Fruit fly (Drosophila melanogaster) ovary, adult (tissue): ENCODE data around the gene CG6333.

Source experiments
- CG17801 ChIP-seq: fragments of 200-800 bp; optimal IDR thresholded peaks from 2 replicates; lab custom pipeline; 2019; ENCODE audit warnings: missing biosample characterization, mild to moderate bottlenecking, missing genetic modification characterization, moderate library complexity; ENCODE audit not compliant: partially characterized antibody

CG6333 gene

dm6 chr3L:17502235-17502634 is 16.2 kb upstream of the CG6333 start:
- no peak for TF ChIP-seq CG17801 (GFP tag; lab: Kevin White, UChicago)

dm6 chr3L:17500315-17500985 is 14.4 kb upstream of the CG6333 start:
- peak; percentile 16 for TF ChIP-seq CG17801 (GFP tag; lab: Kevin White, UChicago)

- TF ChIP-seq CG17801 (GFP tag; lab: Kevin White, UChicago): no peak
Observed at dm6 chr3L:17498952-17499710, 13.1 kb upstream of the CG6333 start.

DNA sequence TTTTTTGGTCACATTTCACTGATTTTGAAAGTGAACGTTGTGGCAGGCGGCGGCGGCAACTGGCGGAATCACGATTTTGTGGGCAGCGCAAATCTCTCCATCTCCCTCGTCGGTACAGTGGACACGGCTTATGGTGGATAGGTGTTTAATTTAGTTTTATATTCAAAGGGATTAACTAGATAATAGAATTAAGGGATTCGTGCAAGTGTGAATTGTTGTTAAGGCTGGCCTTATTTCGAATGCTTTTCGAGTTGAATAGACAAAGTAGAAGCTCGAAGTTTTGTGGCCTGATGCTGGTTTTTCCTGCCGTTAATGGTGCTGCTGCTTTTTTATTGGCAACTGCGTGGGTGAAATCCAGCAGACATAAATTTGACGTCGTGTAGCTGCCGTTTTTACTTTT is 11.9 kb upstream of the CG6333 start:
- no peak for TF ChIP-seq CG17801 (GFP tag; lab: Kevin White, UChicago)

dm6 chr3L:17496871-17497492 is 11.0 kb upstream of the CG6333 start:
- no peak for TF ChIP-seq CG17801 (GFP tag; lab: Kevin White, UChicago)

DNA sequence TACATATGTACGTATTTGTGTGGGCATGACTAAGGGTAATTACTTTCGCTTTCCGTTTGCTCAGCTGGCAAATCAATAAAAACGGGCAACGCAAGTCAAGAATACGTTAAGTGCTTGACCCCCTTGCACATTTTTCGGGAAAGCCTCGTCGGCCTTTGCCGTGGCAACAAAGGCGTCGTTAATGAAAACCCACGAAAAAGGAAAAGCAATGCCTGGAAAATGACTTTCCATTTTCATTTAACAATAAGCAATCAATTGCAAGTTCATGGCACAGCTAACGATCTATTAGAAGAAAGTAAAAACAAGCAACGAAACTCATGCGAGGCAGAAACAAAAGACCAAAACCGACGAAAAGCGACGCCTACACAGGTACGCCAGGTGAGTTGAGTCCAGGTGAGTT is 10.0 kb upstream of the CG6333 start:
- no peak for TF ChIP-seq CG17801 (GFP tag; lab: Kevin White, UChicago)

dm6 chr3L:17495266-17495961 is 9.4 kb upstream of the CG6333 start:
- no peak for TF ChIP-seq CG17801 (GFP tag; lab: Kevin White, UChicago)

- TF ChIP-seq CG17801 (GFP tag; lab: Kevin White, UChicago): no peak
Observed at dm6 chr3L:17494541-17494940, 8.5 kb upstream of the CG6333 start, which contains the start of gene edin. Gene edin, plus strand, starts transcription at chr3L:17494880.

dm6 chr3L:17493807-17494404 is 7.9 kb upstream of the CG6333 start:
- TF ChIP-seq CG17801 (GFP tag; lab: Kevin White, UChicago): no peak

DNA sequence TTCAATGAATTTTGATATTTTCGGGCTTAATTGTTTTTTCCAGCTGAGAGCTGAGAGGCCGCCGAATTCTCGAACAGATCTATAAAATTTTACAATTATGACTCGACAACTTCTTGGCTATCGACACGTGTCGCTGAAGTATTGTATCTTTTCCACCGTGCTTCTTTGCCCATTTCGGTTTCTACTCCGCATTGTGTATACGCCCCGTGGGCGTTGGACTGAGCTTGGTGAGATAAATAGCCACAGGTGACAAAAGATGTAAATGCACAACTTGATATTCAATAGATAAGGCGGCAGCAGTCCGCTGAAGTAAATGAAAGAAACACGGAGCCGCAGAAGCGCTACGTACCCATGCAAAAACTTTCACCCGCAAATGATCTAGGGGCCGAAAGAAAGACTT is 7.2 kb upstream of the CG6333 start:
- no peak for TF ChIP-seq CG17801 (GFP tag; lab: Kevin White, UChicago)

dm6 chr3L:17491646-17492045 is 5.6 kb upstream of the CG6333 start:
- TF ChIP-seq CG17801 (GFP tag; lab: Kevin White, UChicago): no peak

DNA sequence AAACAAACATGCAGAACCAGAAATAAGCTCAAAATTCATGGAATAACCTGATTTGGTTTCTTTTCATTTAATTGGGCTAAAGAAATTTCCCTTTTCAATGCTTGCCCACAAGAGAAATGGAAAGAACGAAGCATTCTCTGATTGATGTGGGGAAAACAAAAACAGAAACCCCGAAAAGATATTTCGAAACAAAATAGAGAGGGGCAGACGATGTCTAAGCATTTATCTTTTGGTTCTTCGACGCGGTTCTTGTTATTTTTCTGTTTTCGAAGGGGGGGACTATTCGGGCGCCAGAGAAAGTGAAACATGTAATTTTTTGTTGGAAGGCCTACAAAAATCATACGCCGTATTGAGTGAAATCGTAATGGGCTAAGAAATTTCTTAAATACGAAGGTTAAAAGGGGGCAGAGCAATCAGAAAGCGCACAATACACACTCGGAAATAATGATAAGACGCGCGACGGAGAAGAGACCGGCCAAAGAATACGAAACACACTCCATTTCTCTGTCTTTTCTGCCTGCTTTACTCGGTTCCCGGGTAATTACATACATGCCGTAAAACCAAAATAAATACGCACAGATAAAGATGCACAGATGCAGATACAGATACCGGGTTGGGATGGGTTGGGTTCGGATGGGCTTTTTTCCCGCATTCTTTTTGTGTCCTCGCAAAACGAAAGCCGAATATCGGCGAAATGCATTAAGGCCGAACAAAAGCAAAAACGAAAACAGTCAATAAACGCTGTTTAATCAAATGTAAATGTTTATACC is 2.8 kb upstream of the CG6333 start:
- TF ChIP-seq CG17801 (GFP tag; lab: Kevin White, UChicago): no peak

DNA sequence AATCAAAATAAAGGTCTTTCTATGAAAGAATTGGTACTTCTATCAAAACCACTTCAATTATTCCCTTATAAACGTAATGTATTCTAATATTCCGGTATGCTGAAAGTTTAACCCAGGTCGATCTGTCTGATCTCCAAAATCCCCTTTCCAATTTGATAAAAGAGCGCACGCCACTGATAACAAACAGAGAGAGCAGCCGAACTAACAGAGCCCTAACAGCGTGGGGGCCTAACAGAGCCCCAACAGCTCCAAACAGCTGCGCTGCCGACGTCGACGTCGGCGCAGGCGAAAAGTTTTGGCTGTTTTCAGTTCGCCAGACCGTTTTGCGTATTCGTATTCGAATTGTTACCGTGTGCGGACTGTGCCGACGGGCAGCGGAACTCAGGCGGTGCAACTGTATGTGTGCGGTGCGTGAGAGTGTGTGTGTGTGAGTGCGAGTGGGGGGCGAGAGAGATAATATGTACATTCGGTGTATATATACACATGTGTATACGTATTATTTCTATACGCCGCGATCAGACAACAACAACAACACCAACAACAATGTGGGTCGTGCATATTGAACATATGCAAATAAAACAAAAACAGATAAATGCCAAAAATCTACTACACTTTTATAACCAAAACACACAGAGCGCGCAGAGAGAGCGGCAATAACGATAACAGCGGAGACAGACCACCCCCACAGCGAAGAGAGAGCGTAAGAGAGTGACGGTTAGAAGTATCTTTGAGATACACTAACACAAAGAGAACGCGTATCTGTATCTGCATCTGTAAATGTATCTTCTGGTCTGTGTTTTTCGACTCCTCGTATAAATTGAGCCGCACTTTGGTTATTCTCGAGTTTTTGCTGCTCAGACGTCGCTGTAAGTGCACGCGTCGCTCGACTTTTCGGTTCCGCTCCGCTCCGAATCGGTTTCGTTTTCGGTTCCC is 1.0 kb upstream of the CG6333 start, which contains the start of gene Oatp74D:
Gene Oatp74D, plus strand, starts transcription at position 325 of the 933 bp plus-strand sequence.
- TF ChIP-seq CG17801 (GFP tag; lab: Kevin White, UChicago): peak; percentile 67
